Fruit fly (Drosophila melanogaster): Measurements from ENCODE around the gene Nepl6.

Gene Nepl6

DNA sequence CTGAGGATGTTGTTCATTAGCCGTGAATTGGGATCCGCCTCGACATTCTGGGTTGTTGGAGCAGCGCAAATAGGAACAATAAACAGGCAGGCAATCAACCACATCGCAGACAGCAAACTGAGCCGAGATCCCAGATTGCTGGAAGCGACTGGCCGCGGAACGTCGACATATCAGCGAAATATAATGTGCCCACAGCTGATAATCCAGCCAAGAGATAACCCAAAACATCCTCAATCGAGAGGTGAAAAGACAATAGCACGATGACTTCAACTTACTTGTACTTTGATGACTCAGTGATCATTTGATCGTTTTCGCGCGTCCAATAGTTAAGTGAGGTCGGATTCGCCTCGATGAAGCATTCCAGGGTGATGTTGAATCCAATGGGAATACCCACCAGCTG is at the start of gene Nepl6:
TSS of gene Nepl6 (minus strand) at position 104 of the 400 bp plus-strand sequence.
- TF ChIP-seq CG1620 (GFP tag; optimal IDR thresholded peaks at IDR 0.05) = no peak
- no peak for TF ChIP-seq CG7045 (GFP tag; optimal IDR thresholded peaks at IDR 0.05)
- no peak for TF ChIP-seq CG14711 (tag; optimal IDR thresholded peaks at IDR 0.05)
- no peak for TF ChIP-seq pad (GFP tag; optimal IDR thresholded peaks at IDR 0.05)
- no peak for TF ChIP-seq cnc (optimal IDR thresholded peaks at IDR 0.05)
- TF ChIP-seq CG5204 (GFP tag; optimal IDR thresholded peaks at IDR 0.05) = no peak
- TF ChIP-seq kay (GFP tag; ENCODE audit: borderline replicate concordance) = no peak
- TF ChIP-seq CG11617 (GFP tag; optimal IDR thresholded peaks at IDR 0.05) = no peak
- TF ChIP-seq Mnt (GFP tag; optimal IDR thresholded peaks at IDR 0.05) = no peak
- TF ChIP-seq toe (GFP tag; optimal IDR thresholded peaks at IDR 0.05) = no peak
- TF ChIP-seq Clk (GFP tag; optimal IDR thresholded peaks at IDR 0.05) = no peak
- no peak for TF ChIP-seq ovo (GFP tag; optimal IDR thresholded peaks at IDR 0.05)
- TF ChIP-seq CG7101 (tag; optimal IDR thresholded peaks at IDR 0.05) = no peak
- no peak for TF ChIP-seq bab1 (GFP tag; optimal IDR thresholded peaks at IDR 0.05)
- TF ChIP-seq Hr96 (GFP tag; optimal IDR thresholded peaks at IDR 0.05) = no peak
- TF ChIP-seq cic (GFP tag; optimal IDR thresholded peaks at IDR 0.05) = no peak
- no peak for TF ChIP-seq tj (GFP tag; optimal IDR thresholded peaks at IDR 0.05)

DNA sequence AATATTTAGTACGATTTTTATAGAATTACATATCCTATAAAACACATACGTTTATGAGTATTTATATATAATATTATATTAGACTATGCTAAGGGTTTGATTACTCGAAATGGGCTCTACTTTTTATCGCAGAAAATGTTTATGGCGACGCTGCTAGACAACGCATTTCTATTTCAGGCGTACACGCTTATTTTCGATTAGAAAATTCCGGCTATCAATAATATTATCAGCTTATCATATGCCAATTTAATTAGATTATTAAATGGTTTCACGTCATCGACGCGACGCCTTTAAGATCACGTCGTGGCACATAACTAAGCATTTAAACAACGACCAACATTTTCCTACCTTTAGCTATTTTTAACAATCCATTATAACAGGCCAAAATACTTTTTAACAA is 41.0 kb upstream of the Nepl6 start:
- TF ChIP-seq kay (GFP tag; ENCODE audit: borderline replicate concordance) (peak; percentile 80), ovo (GFP tag; optimal IDR thresholded peaks at IDR 0.05) (no peak)

DNA sequence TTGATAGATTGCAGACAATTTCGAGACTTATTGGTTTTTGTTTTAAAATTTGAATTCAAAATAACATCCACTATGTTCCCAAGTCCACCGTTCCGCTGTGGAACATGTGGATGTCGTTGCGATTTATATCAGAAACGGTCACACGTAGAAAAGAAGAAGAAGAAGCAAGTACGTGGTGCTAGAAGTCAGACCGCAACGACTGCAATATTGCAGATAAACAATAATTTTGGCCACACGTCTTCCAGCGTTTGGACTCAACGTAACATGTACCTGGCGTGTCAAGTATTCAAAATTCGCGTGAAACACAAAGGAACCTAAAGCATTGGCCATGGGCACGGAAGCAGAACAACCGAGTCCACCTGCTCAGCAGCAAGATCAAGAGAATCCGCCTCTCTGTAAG is 38.9 kb upstream of the Nepl6 start, which contains the start of gene Fic:
TSS of gene Fic (plus strand) at position 139 of the 400 bp plus-strand sequence.
- TF ChIP-seq Mnt (GFP tag; optimal IDR thresholded peaks at IDR 0.05) (peak; percentile 41), bab1 (GFP tag; optimal IDR thresholded peaks at IDR 0.05) (peak; percentile 8), CG7101 (tag; optimal IDR thresholded peaks at IDR 0.05) (no peak), tj (GFP tag; optimal IDR thresholded peaks at IDR 0.05) (peak; percentile 57)

DNA sequence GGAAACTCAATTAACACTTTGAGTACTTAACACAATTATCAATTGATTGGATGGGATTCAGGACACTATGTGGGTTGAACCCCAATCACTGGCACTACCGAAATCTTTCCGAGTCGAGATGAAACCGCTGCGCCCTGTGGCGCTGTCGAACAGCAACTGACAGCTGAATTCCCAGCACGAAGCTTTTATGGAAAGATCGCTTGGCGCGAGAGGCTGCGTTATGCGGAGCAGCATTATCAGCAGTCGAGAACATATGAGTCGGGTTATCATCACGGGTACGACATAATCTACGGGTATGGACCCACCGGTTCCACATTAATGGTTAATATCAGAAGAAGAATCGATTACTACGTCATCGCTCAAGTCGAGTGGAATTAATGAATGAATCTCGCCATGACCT is 37.8 kb upstream of the Nepl6 start, which contains the start of gene Tig:
TSS of gene Tig (minus strand) at position 163 of the 400 bp plus-strand sequence.
- TF ChIP-seq toe (GFP tag; optimal IDR thresholded peaks at IDR 0.05) (no peak), CG33017 (tag; optimal IDR thresholded peaks at IDR 0.05) (no peak), kay (GFP tag; ENCODE audit: borderline replicate concordance) (no peak), cnc (optimal IDR thresholded peaks at IDR 0.05) (no peak), CG5204 (GFP tag; optimal IDR thresholded peaks at IDR 0.05) (no peak), CG7101 (tag; optimal IDR thresholded peaks at IDR 0.05) (no peak), Hr96 (GFP tag; optimal IDR thresholded peaks at IDR 0.05) (no peak), tj (GFP tag; optimal IDR thresholded peaks at IDR 0.05) (no peak), CG7045 (GFP tag; optimal IDR thresholded peaks at IDR 0.05) (no peak), Mnt (GFP tag; optimal IDR thresholded peaks at IDR 0.05) (no peak), CG1620 (GFP tag; optimal IDR thresholded peaks at IDR 0.05) (no peak), Clk (GFP tag; optimal IDR thresholded peaks at IDR 0.05) (no peak), CG12768 (GFP tag; optimal IDR thresholded peaks at IDR 0.05) (no peak), bab1 (GFP tag; optimal IDR thresholded peaks at IDR 0.05) (no peak), CG14711 (tag; optimal IDR thresholded peaks at IDR 0.05) (no peak), pad (GFP tag; optimal IDR thresholded peaks at IDR 0.05) (no peak)

dm6 chr2L:6422488-6422887 is 37.2 kb upstream of the Nepl6 start:
- TF ChIP-seq toe (GFP tag; optimal IDR thresholded peaks at IDR 0.05) = no peak

- TF ChIP-seq CG14711 (tag; optimal IDR thresholded peaks at IDR 0.05) = no peak
- no peak for TF ChIP-seq Mnt (GFP tag; optimal IDR thresholded peaks at IDR 0.05)
- TF ChIP-seq CG1620 (GFP tag; optimal IDR thresholded peaks at IDR 0.05) = no peak
- no peak for TF ChIP-seq Crg-1 (GFP tag; optimal IDR thresholded peaks at IDR 0.05)
- TF ChIP-seq CG11617 (GFP tag; optimal IDR thresholded peaks at IDR 0.05) = no peak
- no peak for TF ChIP-seq CG7101 (tag; optimal IDR thresholded peaks at IDR 0.05)
- TF ChIP-seq cic (GFP tag; optimal IDR thresholded peaks at IDR 0.05) = no peak
- TF ChIP-seq ovo (GFP tag; optimal IDR thresholded peaks at IDR 0.05) = no peak
- no peak for TF ChIP-seq CG7045 (GFP tag; optimal IDR thresholded peaks at IDR 0.05)
- no peak for TF ChIP-seq CG5204 (GFP tag; optimal IDR thresholded peaks at IDR 0.05)
- TF ChIP-seq kay (GFP tag; ENCODE audit: borderline replicate concordance) = no peak
- TF ChIP-seq bab1 (GFP tag; optimal IDR thresholded peaks at IDR 0.05) = no peak
- TF ChIP-seq pad (GFP tag; optimal IDR thresholded peaks at IDR 0.05) = no peak
- TF ChIP-seq Hr96 (GFP tag; optimal IDR thresholded peaks at IDR 0.05) = no peak
- TF ChIP-seq tj (GFP tag; optimal IDR thresholded peaks at IDR 0.05) = no peak
These were observed 36.2 kb upstream of the Nepl6 start for dm6 chr2L:6421495-6421894.

DNA sequence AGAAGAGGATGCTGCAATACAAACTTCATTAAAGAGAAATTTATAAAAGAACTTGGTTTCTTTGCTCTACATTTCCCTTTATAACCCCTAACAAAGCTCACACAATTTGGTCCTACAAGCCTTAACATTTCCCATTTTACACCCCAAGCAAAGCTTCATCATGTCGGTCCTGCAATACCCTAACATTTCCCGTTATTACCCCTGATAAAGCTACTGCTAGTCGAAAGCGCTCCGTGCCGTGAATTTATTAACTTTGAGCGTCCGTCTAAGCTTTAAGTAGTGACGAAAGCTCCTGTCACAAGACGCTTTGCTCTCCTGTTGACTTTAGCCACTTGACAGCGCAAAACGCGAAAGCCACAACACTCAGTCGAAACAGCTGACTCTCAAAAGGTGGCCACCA is 26.6 kb upstream of the Nepl6 start, which contains the start of gene CG13982:
TSS of gene CG13982 (plus strand) at position 363 of the 400 bp plus-strand sequence.
- TF ChIP-seq pad (GFP tag; optimal IDR thresholded peaks at IDR 0.05) (peak; percentile 93), toe (GFP tag; optimal IDR thresholded peaks at IDR 0.05) (no peak)
